Fruit fly (Drosophila melanogaster): Measurements from ENCODE around the gene ac.

- TF ChIP-seq CG8478 (optimal IDR thresholded peaks at IDR 0.05), result no peak
- no peak for TF ChIP-seq CTCF (optimal IDR thresholded peaks at IDR 0.05)
These were observed 16.1 kb downstream of the ac start for dm6 chrX:385751-386492.

Measured in S2 (cell line).